Fruit fly (Drosophila melanogaster) whole organism, embryonic: ENCODE data around the gene akirin.

Experiments used
- Antp ChIP-seq: fragments of 200-800 bp; sonication (Bioruptor generic); optimal IDR thresholded peaks from 3 replicates; lab custom pipeline; 2016; ENCODE audit warnings: missing biosample characterization, missing genetic modification characterization
- BtbVII ChIP-seq: fragments of 200-800 bp; sonication (Bioruptor generic); optimal IDR thresholded peaks from 3 replicates; lab custom pipeline; 2017; ENCODE audit warnings: missing biosample characterization, mild to moderate bottlenecking, missing genetic modification characterization
- CG10147 ChIP-seq: fragments of 200-800 bp; sonication (Bioruptor generic); optimal IDR thresholded peaks from 2 replicates; lab custom pipeline; 2019; ENCODE audit warnings: missing biosample characterization, mild to moderate bottlenecking, missing genetic modification characterization, moderate library complexity
- CG10209 ChIP-seq: fragments of 200-800 bp; sonication (Bioruptor generic); optimal IDR thresholded peaks from 3 replicates; lab custom pipeline; 2017; ENCODE audit warnings: missing biosample characterization, mild to moderate bottlenecking, missing genetic modification characterization, missing genetic modification reagents
- CG10959 ChIP-seq: fragments of 200-800 bp; sonication (Bioruptor generic); IDR thresholded peaks from 2 replicates; pipeline ENCODE4 v1.3.6; 2022; ENCODE audit warnings: missing biosample characterization, missing genetic modification characterization
- CG11456 ChIP-seq: fragments of 200-800 bp; sonication (Bioruptor generic); IDR thresholded peaks from 3 replicates; pipeline ENCODE4 v1.3.6; 2022; ENCODE audit warnings: missing biosample characterization, missing genetic modification characterization
- CG12236 ChIP-seq: fragments of 200-800 bp; sonication (Bioruptor generic); optimal IDR thresholded peaks from 2 replicates; lab custom pipeline; 2016; ENCODE audit warnings: missing biosample characterization, missing genetic modification characterization
- CG1529 ChIP-seq: fragments of 200-800 bp; sonication (Bioruptor generic); optimal IDR thresholded peaks from 3 replicates; lab custom pipeline; 2018; ENCODE audit warnings: missing biosample characterization, missing genetic modification characterization
- CG2199 ChIP-seq: fragments of 200-800 bp; sonication (Bioruptor generic); IDR thresholded peaks from 3 replicates; pipeline ENCODE4 v1.3.6; 2022; ENCODE audit warnings: missing biosample characterization, missing genetic modification characterization
- CG2889 ChIP-seq: fragments of 200-800 bp; sonication (Bioruptor generic); IDR thresholded peaks from 3 replicates; pipeline ENCODE4 v1.3.6; 2022; ENCODE audit warnings: missing biosample characterization, missing genetic modification characterization
- CG34224 ChIP-seq: fragments of 200-800 bp; sonication (Bioruptor generic); IDR thresholded peaks from 3 replicates; pipeline ENCODE4 v1.3.6; 2022; ENCODE audit warnings: missing biosample characterization, missing genetic modification characterization; ENCODE audit not compliant: partially characterized antibody
- CG34376 ChIP-seq: fragments of 200-800 bp; sonication (Bioruptor generic); optimal IDR thresholded peaks from 2 replicates; lab custom pipeline; 2018; ENCODE audit warnings: missing biosample characterization, mild to moderate bottlenecking, missing genetic modification characterization
- CG5180 ChIP-seq: fragments of 200-800 bp; sonication (Bioruptor generic); optimal IDR thresholded peaks from 3 replicates; lab custom pipeline; 2017; ENCODE audit warnings: missing biosample characterization, missing genetic modification characterization, mild to moderate bottlenecking, moderate library complexity, missing genetic modification reagents
- CG6791 ChIP-seq: fragments of 200-800 bp; sonication (Bioruptor generic); IDR thresholded peaks from 3 replicates; pipeline ENCODE4 v1.3.6; 2022; ENCODE audit warnings: missing biosample characterization, missing genetic modification characterization; ENCODE audit not compliant: partially characterized antibody
- CG8944 ChIP-seq: fragments of 200-800 bp; sonication (Bioruptor generic); optimal IDR thresholded peaks from 3 replicates; lab custom pipeline; 2016; ENCODE audit warnings: missing biosample characterization, missing genetic modification characterization
- D ChIP-seq, 2 experiments: fragments of 200-800 bp in 1 of 2; fragments of >200 bp in 1 of 2; sonication (Bioruptor generic) in 1 of 2; optimal IDR thresholded peaks; 2 replicates in 1 of 2; 3 replicates in 1 of 2; lab custom pipeline; 2017; ENCODE audit warnings: mild to moderate bottlenecking in 1 of 2, missing biosample characterization in 1 of 2, missing genetic modification characterization in 1 of 2, missing genetic modification reagents in 1 of 2
- Dip2 ChIP-seq: fragments of 200-800 bp; sonication (Bioruptor generic); IDR thresholded peaks from 2 replicates; pipeline ENCODE4 v1.3.6; 2022; ENCODE audit warnings: missing biosample characterization, missing genetic modification characterization
- Doc2 ChIP-seq: fragments of 200-800 bp; sonication (Bioruptor generic); IDR thresholded peaks from 2 replicates; pipeline ENCODE4 v1.3.6; 2022; ENCODE audit warnings: missing biosample characterization, missing genetic modification characterization
- Ets97D ChIP-seq: fragments of 200-800 bp; sonication (Bioruptor generic); optimal IDR thresholded peaks from 3 replicates; lab custom pipeline; 2016; ENCODE audit warnings: missing biosample characterization, missing genetic modification characterization
- Hand ChIP-seq: fragments of 200-800 bp; sonication (Bioruptor generic); optimal IDR thresholded peaks from 2 replicates; lab custom pipeline; 2017; ENCODE audit warnings: mild to moderate bottlenecking, missing biosample characterization, missing genetic modification reagents, missing genetic modification characterization
- HmgZ ChIP-seq: fragments of 200-800 bp; sonication (Bioruptor generic); optimal IDR thresholded peaks from 2 replicates; lab custom pipeline; 2018; ENCODE audit warnings: missing biosample characterization, mild to moderate bottlenecking, missing genetic modification characterization
- Hmx ChIP-seq: fragments of 200-800 bp; sonication (Bioruptor generic); optimal IDR thresholded peaks from 2 replicates; lab custom pipeline; 2016; ENCODE audit warnings: missing biosample characterization, missing genetic modification characterization
- Hr78 ChIP-seq, 2 experiments: fragments of 200-800 bp in 1 of 2; fragments of >200 bp in 1 of 2; sonication (Bioruptor generic) in 1 of 2; optimal IDR thresholded peaks; 2 replicates each; lab custom pipeline; 2017 to 2019; ENCODE audit warnings: missing biosample characterization in 2 of 2, missing genetic modification characterization in 2 of 2, mild to moderate bottlenecking in 1 of 2, moderate library complexity in 1 of 2
- Kr ChIP-seq: fragments of 200-800 bp; sonication (Bioruptor generic); optimal IDR thresholded peaks from 2 replicates; lab custom pipeline; 2017; ENCODE audit warnings: missing biosample characterization, mild to moderate bottlenecking, missing genetic modification characterization
- Lim3 ChIP-seq: fragments of 200-800 bp; sonication (Bioruptor generic); IDR thresholded peaks from 2 replicates; pipeline ENCODE4 v1.3.6; 2022; ENCODE audit warnings: missing biosample characterization, missing genetic modification characterization
- NK7.1 ChIP-seq: fragments of 200-800 bp; sonication (Bioruptor generic); optimal IDR thresholded peaks from 3 replicates; lab custom pipeline; 2016; ENCODE audit warnings: missing biosample characterization, missing genetic modification characterization
- Neu2 ChIP-seq: fragments of 200-800 bp; sonication (Bioruptor generic); optimal IDR thresholded peaks from 3 replicates; lab custom pipeline; 2016; ENCODE audit warnings: missing biosample characterization, missing genetic modification characterization, borderline replicate concordance
- Rfx ChIP-seq: fragments of 200-800 bp; sonication (Bioruptor generic); IDR thresholded peaks from 2 replicates; pipeline ENCODE4 v1.3.6; 2022; ENCODE audit warnings: missing biosample characterization, missing genetic modification characterization
- Stat92E ChIP-seq, 3 experiments: fragments of >200 bp in 2 of 3; fragments of 200-800 bp in 1 of 3; sonication (Bioruptor generic) in 1 of 3; optimal IDR thresholded peaks; 2 replicates each; lab custom pipeline; 2017 to 2019; ENCODE audit warnings: missing biosample characterization in 3 of 3, missing genetic modification characterization in 3 of 3, mild to moderate bottlenecking in 1 of 3, moderate library complexity in 1 of 3
- ac ChIP-seq: fragments of 200-800 bp; sonication (Bioruptor generic); optimal IDR thresholded peaks from 3 replicates; lab custom pipeline; 2017; ENCODE audit warnings: missing biosample characterization, mild to moderate bottlenecking, missing genetic modification characterization
- ap ChIP-seq: fragments of 200-800 bp; sonication (Bioruptor generic); IDR thresholded peaks from 2 replicates; pipeline ENCODE4 v1.3.6; 2022; ENCODE audit warnings: missing biosample characterization, missing genetic modification characterization
- bowl ChIP-seq: fragments of 200-800 bp; sonication (Bioruptor generic); IDR thresholded peaks from 2 replicates; pipeline ENCODE4 v1.3.6; 2022; ENCODE audit warnings: missing biosample characterization, missing genetic modification characterization
- chif ChIP-seq, 2 experiments: fragments of 200-800 bp; sonication (Bioruptor generic); optimal IDR thresholded peaks; 3 replicates each; lab custom pipeline; 2016; ENCODE audit warnings: missing biosample characterization in 2 of 2, missing genetic modification characterization in 2 of 2
- crp ChIP-seq, 2 experiments: fragments of 200-800 bp; sonication (Bioruptor generic); optimal IDR thresholded peaks; 2 replicates in 1 of 2; 3 replicates in 1 of 2; lab custom pipeline; 2017; ENCODE audit warnings: missing biosample characterization in 2 of 2, missing genetic modification characterization in 2 of 2, mild to moderate bottlenecking in 1 of 2, moderate library complexity in 1 of 2
- cwo ChIP-seq: fragments of 200-800 bp; sonication (Bioruptor generic); optimal IDR thresholded peaks from 3 replicates; lab custom pipeline; 2017; ENCODE audit warnings: missing biosample characterization, missing genetic modification characterization, mild to moderate bottlenecking, moderate library complexity, missing genetic modification reagents
- fru ChIP-seq: fragments of >200 bp; optimal IDR thresholded peaks from 2 replicates; lab custom pipeline; 2017
- fu2 ChIP-seq: fragments of 200-800 bp; sonication (Bioruptor generic); optimal IDR thresholded peaks from 2 replicates; lab custom pipeline; 2016; ENCODE audit warnings: missing biosample characterization, missing genetic modification characterization
- grau ChIP-seq: fragments of 200-800 bp; optimal IDR thresholded peaks from 3 replicates; lab custom pipeline; 2019; ENCODE audit warnings: missing biosample characterization, mild to moderate bottlenecking, missing genetic modification characterization, moderate library complexity
- gsb-n ChIP-seq: fragments of 200-800 bp; sonication (Bioruptor generic); optimal IDR thresholded peaks from 3 replicates; lab custom pipeline; 2018; ENCODE audit warnings: missing biosample characterization, mild to moderate bottlenecking, missing genetic modification characterization
- lab ChIP-seq: fragments of 200-800 bp; sonication (Bioruptor generic); optimal IDR thresholded peaks from 3 replicates; lab custom pipeline; 2017; ENCODE audit warnings: missing biosample characterization, missing genetic modification characterization, mild to moderate bottlenecking, moderate library complexity, missing genetic modification reagents
- lmd ChIP-seq: fragments of 200-800 bp; sonication (Bioruptor generic); IDR thresholded peaks from 2 replicates; pipeline ENCODE4 v1.3.6; 2022; ENCODE audit warnings: missing biosample characterization, missing genetic modification characterization
- nau ChIP-seq: fragments of 200-800 bp; sonication (Bioruptor generic); optimal IDR thresholded peaks from 3 replicates; lab custom pipeline; 2017; ENCODE audit warnings: missing biosample characterization, mild to moderate bottlenecking, missing genetic modification characterization, missing genetic modification reagents
- nmo ChIP-seq: fragments of 200-800 bp; sonication (Bioruptor generic); optimal IDR thresholded peaks from 2 replicates; lab custom pipeline; 2018; ENCODE audit warnings: missing biosample characterization, mild to moderate bottlenecking, missing genetic modification characterization, moderate library complexity
- phol ChIP-seq: fragments of 200-800 bp; sonication (Bioruptor generic); optimal IDR thresholded peaks from 3 replicates; lab custom pipeline; 2018; ENCODE audit warnings: missing biosample characterization, mild to moderate bottlenecking, missing genetic modification characterization, moderate library complexity
- pnt ChIP-seq: fragments of 200-800 bp; sonication (Bioruptor generic); optimal IDR thresholded peaks from 3 replicates; lab custom pipeline; 2016; ENCODE audit warnings: missing biosample characterization, missing genetic modification characterization
- so ChIP-seq: fragments of 200-800 bp; sonication (Bioruptor generic); IDR thresholded peaks from 3 replicates; pipeline ENCODE4 v1.3.6; 2022; ENCODE audit warnings: missing biosample characterization, missing genetic modification characterization
- stwl ChIP-seq: fragments of 200-800 bp; sonication (Bioruptor generic); optimal IDR thresholded peaks from 3 replicates; lab custom pipeline; 2018; ENCODE audit warnings: missing biosample characterization, mild to moderate bottlenecking, missing genetic modification characterization, moderate library complexity
- zf30C ChIP-seq: fragments of 200-800 bp; sonication (Bioruptor generic); optimal IDR thresholded peaks from 3 replicates; lab custom pipeline; 2018; ENCODE audit warnings: missing biosample characterization, mild to moderate bottlenecking, missing genetic modification characterization
- zfh1 ChIP-seq: fragments of 200-800 bp; sonication (Bioruptor generic); IDR thresholded peaks from 3 replicates; pipeline ENCODE4 v1.3.6; 2022; ENCODE audit warnings: missing biosample characterization, missing genetic modification characterization
- zfh2 ChIP-seq: fragments of 200-800 bp; sonication (Bioruptor generic); optimal IDR thresholded peaks from 2 replicates; lab custom pipeline; 2016; ENCODE audit warnings: missing biosample characterization, missing genetic modification characterization

akirin gene

DNA sequence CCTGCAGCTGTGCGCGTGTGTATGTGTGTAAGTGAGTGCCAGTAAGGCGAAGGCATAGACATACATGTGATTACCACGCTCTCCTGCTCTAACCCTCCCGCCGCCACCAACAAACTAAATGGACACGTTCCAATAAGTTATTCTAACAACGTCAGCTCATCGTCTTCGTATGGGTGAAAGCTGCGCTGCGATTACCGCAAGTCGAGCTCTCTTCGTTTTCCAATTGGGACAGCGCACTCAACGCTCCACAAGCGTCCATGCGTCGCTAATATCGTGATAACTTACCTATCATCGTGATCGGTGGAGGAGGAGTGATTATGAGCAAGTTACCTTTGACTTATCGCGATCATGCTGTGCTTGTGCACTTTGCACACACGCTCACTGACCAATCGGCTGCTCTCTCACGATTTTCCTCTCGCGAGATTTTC is 8.5 kb upstream of the akirin start (continued):
- TF ChIP-seq CG2889 (GFP tag; lab: Robert Waterston, UW), result no peak
- no peak for TF ChIP-seq CG12236 (GFP tag; lab: Kevin White, UChicago)
- no peak for TF ChIP-seq CG8944
- no peak for TF ChIP-seq CG11456 (GFP tag; lab: Robert Waterston, UW)
- peak; percentile 41 for TF ChIP-seq phol (tag; lab: Kevin White, UChicago)
- no peak for TF ChIP-seq CG5180 (GFP tag; lab: Kevin White, UChicago)
- TF ChIP-seq Doc2 (GFP tag; lab: Robert Waterston, UW), result no peak
- TF ChIP-seq ac (GFP tag; lab: Kevin White, UChicago), result peak; percentile 56
- TF ChIP-seq Kr (GFP tag; lab: Kevin White, UChicago), result no peak
- peak; percentile 77 for TF ChIP-seq lab (GFP tag; lab: Kevin White, UChicago)
- no peak for TF ChIP-seq stwl
- no peak for TF ChIP-seq so (GFP tag; lab: Robert Waterston, UW)
- TF ChIP-seq CG34376 (GFP tag; lab: Kevin White, UChicago), result peak; percentile 69
- no peak for TF ChIP-seq Antp (GFP tag; lab: Kevin White, UChicago)
- 0 out of 3 replicates have a peak, but pooled peaks have one; percentile 38 for TF ChIP-seq zfh1 (GFP tag; lab: Robert Waterston, UW)
- TF ChIP-seq CG2199 (GFP tag; lab: Robert Waterston, UW), result peak; percentile 83
- no peak for TF ChIP-seq Stat92E (GFP tag; optimal IDR thresholded peaks at IDR 0.05; lab: Kevin White, UChicago)
- no peak for TF ChIP-seq NK7.1
- TF ChIP-seq CG34224 (GFP tag; lab: Robert Waterston, UW), result no peak
- no peak for TF ChIP-seq CG1529
- no peak for TF ChIP-seq nmo (GFP tag; lab: Kevin White, UChicago)
- no peak for TF ChIP-seq CG10209
- no peak for TF ChIP-seq CG6791 (GFP tag; lab: Robert Waterston, UW)
- TF ChIP-seq crp (GFP tag; optimal IDR thresholded peaks at IDR 0.05; lab: Kevin White, UChicago), result no peak
- no peak for TF ChIP-seq chif (GFP tag; optimal IDR thresholded peaks at IDR 0.05; lab: Kevin White, UChicago)
- no peak for TF ChIP-seq Dip2 (GFP tag; lab: Robert Waterston, UW)
- 0 out of 2 replicates have a peak, but pooled peaks have one; percentile 25 for TF ChIP-seq Rfx (GFP tag; lab: Robert Waterston, UW)
- TF ChIP-seq zfh2 (GFP tag; lab: Kevin White, UChicago), result no peak
- no peak for TF ChIP-seq Hmx (GFP tag; lab: Kevin White, UChicago)
- TF ChIP-seq Lim3 (GFP tag; lab: Robert Waterston, UW), result no peak
- no peak for TF ChIP-seq CG10959
- no peak for TF ChIP-seq Hand
- TF ChIP-seq BtbVII (GFP tag; lab: Kevin White, UChicago), result no peak
- TF ChIP-seq zf30C (GFP tag; lab: Kevin White, UChicago), result no peak
- no peak for TF ChIP-seq Neu2 (GFP tag; lab: Kevin White, UChicago)
- no peak for TF ChIP-seq Ets97D (GFP tag; lab: Kevin White, UChicago)
- TF ChIP-seq cwo, result peak; percentile 71
- TF ChIP-seq lmd (GFP tag; lab: Robert Waterston, UW), result no peak
- TF ChIP-seq pnt, result no peak
- TF ChIP-seq fu2 (GFP tag; lab: Kevin White, UChicago), result no peak
- TF ChIP-seq fru, result no peak
- TF ChIP-seq bowl (GFP tag; lab: Robert Waterston, UW), result no peak
- TF ChIP-seq nau (GFP tag; lab: Kevin White, UChicago), result no peak
- TF ChIP-seq grau (tag; lab: Kevin White, UChicago), result no peak
- TF ChIP-seq Hr78 (GFP tag; optimal IDR thresholded peaks at IDR 0.05; lab: Kevin White, UChicago), result peak in 1 of 2 experiments; percentile 95
- TF ChIP-seq gsb-n (tag; lab: Kevin White, UChicago), result peak; percentile 30
- TF ChIP-seq D (optimal IDR thresholded peaks at IDR 0.05; lab: Kevin White, UChicago), result no peak
- TF ChIP-seq D (GFP tag; optimal IDR thresholded peaks at IDR 0.05; lab: Kevin White, UChicago), result no peak
- TF ChIP-seq HmgZ (tag; lab: Kevin White, UChicago), result no peak
- no peak for TF ChIP-seq ap (GFP tag; lab: Robert Waterston, UW)
- TF ChIP-seq CG10147 (GFP tag; lab: Kevin White, UChicago), result no peak
